Fruit fly (Drosophila melanogaster) whole organism, prepupa: Measurements from ENCODE around the gene CG13047.

Experiments used
- CG10631 ChIP-seq: fragments of 200-800 bp; sonication (Bioruptor generic); optimal IDR thresholded peaks from 2 replicates; lab custom pipeline; 2016; ENCODE audit warnings: missing biosample characterization, missing genetic modification characterization
- CG34406 ChIP-seq: fragments of 200-800 bp; sonication (Bioruptor generic); optimal IDR thresholded peaks from 3 replicates; lab custom pipeline; 2016; ENCODE audit warnings: missing biosample characterization, missing genetic modification characterization
- Eip78C ChIP-seq: fragments of 200-800 bp; sonication (Bioruptor generic); peaks from one replicate; lab custom pipeline; 2016; ENCODE audit warnings: missing biosample characterization, missing genetic modification characterization
- Eip93F ChIP-seq: fragments of 200-800 bp; sonication (Bioruptor generic); optimal IDR thresholded peaks from 2 replicates; lab custom pipeline; 2016; ENCODE audit warnings: missing biosample characterization, mild to moderate bottlenecking, missing genetic modification characterization
- Ets21C ChIP-seq: fragments of 200-800 bp; sonication (Bioruptor generic); optimal IDR thresholded peaks from 3 replicates; lab custom pipeline; 2016; ENCODE audit warnings: missing biosample characterization, missing genetic modification characterization
- Hr38 ChIP-seq: sonication (Bioruptor generic); optimal IDR thresholded peaks from 2 replicates; lab custom pipeline; 2016; ENCODE audit warnings: missing biosample characterization, missing genetic modification characterization
- Lpt ChIP-seq: fragments of 200-800 bp; sonication (Bioruptor generic); optimal IDR thresholded peaks from 3 replicates; lab custom pipeline; 2016; ENCODE audit warnings: missing biosample characterization, missing genetic modification characterization
- Smox ChIP-seq: fragments of 200-800 bp; sonication (Bioruptor generic); optimal IDR thresholded peaks from 3 replicates; lab custom pipeline; 2016; ENCODE audit warnings: missing biosample characterization, missing genetic modification characterization
- dac ChIP-seq: fragments of 200-800 bp; sonication (Bioruptor generic); optimal IDR thresholded peaks from 2 replicates; lab custom pipeline; 2017; ENCODE audit warnings: missing biosample characterization, mild to moderate bottlenecking, missing genetic modification characterization
- eg ChIP-seq: fragments of 200-800 bp; sonication (Bioruptor generic); IDR thresholded peaks from 3 replicates; pipeline ENCODE4 v1.3.6; 2022; ENCODE audit warnings: missing biosample characterization, missing genetic modification characterization
- lz ChIP-seq: fragments of 200-800 bp; sonication (Bioruptor generic); optimal IDR thresholded peaks from 3 replicates; lab custom pipeline; 2016; ENCODE audit warnings: missing biosample characterization, missing genetic modification characterization
- pdm3 ChIP-seq: fragments of 200-800 bp; sonication (Bioruptor generic); optimal IDR thresholded peaks from 3 replicates; lab custom pipeline; 2016; ENCODE audit warnings: missing biosample characterization, missing genetic modification characterization
- salr ChIP-seq, 2 experiments: fragments of 200-800 bp; sonication (Bioruptor generic); optimal IDR thresholded peaks; 3 replicates each; lab custom pipeline; 2016 to 2018; ENCODE audit warnings: missing biosample characterization in 2 of 2, missing genetic modification characterization in 2 of 2, mild to moderate bottlenecking in 1 of 2

- TF ChIP-seq Eip93F (GFP tag; lab: Kevin White, UChicago) (no peak), Lpt (GFP tag; lab: Kevin White, UChicago) (no peak), Smox (GFP tag; lab: Kevin White, UChicago) (no peak), eg (GFP tag; lab: Robert Waterston, UW) (no peak), Hr38 (GFP tag; lab: Kevin White, UChicago) (no peak), CG10631 (no peak), salr (GFP tag; optimal IDR thresholded peaks at IDR 0.05; lab: Kevin White, UChicago) (no peak), dac (GFP tag; lab: Kevin White, UChicago) (no peak), CG34406 (GFP tag; lab: Kevin White, UChicago) (no peak), Eip78C (no peak), Ets21C (GFP tag; lab: Kevin White, UChicago) (no peak), lz (GFP tag; lab: Kevin White, UChicago) (no peak), pdm3 (GFP tag; lab: Kevin White, UChicago) (no peak)
Observed at dm6 chr3L:16321172-16321571, 36.0 kb upstream of the CG13047 start, which contains the start of gene CG42718.
